Fruit fly (Drosophila melanogaster) whole organism, wandering third instar larva: ENCODE measurements around the gene CG31224.
A peak's percentile ranks its signal among the peaks of the same experiment; 100 is the strongest.

Experiments used
- Abd-B ChIP-seq: fragments of >200 bp; optimal IDR thresholded peaks from 2 replicates; lab custom pipeline; 2017; ENCODE audit warnings: missing biosample characterization, missing genetic modification characterization
- CG32264 ChIP-seq: fragments of 200-800 bp; sonication (Bioruptor generic); optimal IDR thresholded peaks from 2 replicates; lab custom pipeline; 2016; ENCODE audit warnings: missing biosample characterization, missing genetic modification characterization
- CG9705 ChIP-seq: fragments of 200-800 bp; sonication (Bioruptor generic); optimal IDR thresholded peaks from 2 replicates; lab custom pipeline; 2018; ENCODE audit warnings: missing biosample characterization, mild to moderate bottlenecking, missing genetic modification characterization
- CrebA ChIP-seq: fragments of 200-800 bp; sonication (Bioruptor generic); optimal IDR thresholded peaks from 2 replicates; lab custom pipeline; 2016; ENCODE audit warnings: missing biosample characterization, mild to moderate bottlenecking, missing genetic modification characterization, borderline replicate concordance
- Dfd ChIP-seq: fragments of >200 bp; optimal IDR thresholded peaks from 2 replicates; lab custom pipeline; 2017; ENCODE audit warnings: missing biosample characterization, missing genetic modification characterization
- Dif ChIP-seq: fragments of 200-275, 200-300 bp; sonication (Bioruptor generic); optimal IDR thresholded peaks from 2 replicates; lab custom pipeline; 2018; ENCODE audit warnings: missing biosample characterization, missing genetic modification characterization; ENCODE audit not compliant: partially characterized antibody
- HLH106 ChIP-seq: fragments of 200-800 bp; optimal IDR thresholded peaks from 3 replicates; lab custom pipeline; 2019; ENCODE audit warnings: missing biosample characterization, mild to moderate bottlenecking, missing genetic modification characterization, moderate library complexity
- Hnf4 ChIP-seq: fragments of 200-800 bp; sonication (Bioruptor generic); optimal IDR thresholded peaks from 2 replicates; lab custom pipeline; 2016; ENCODE audit warnings: missing biosample characterization, mild to moderate bottlenecking, missing genetic modification characterization
- Hr78 ChIP-seq: fragments of >200 bp; optimal IDR thresholded peaks from 2 replicates; lab custom pipeline; 2017; ENCODE audit warnings: missing biosample characterization, missing genetic modification characterization
- Hr83 ChIP-seq: fragments of 200-300 bp; sonication (Bioruptor generic); optimal IDR thresholded peaks from 2 replicates; lab custom pipeline; 2016; ENCODE audit warnings: missing biosample characterization, mild to moderate bottlenecking, missing genetic modification characterization, moderate library complexity; ENCODE audit not compliant: poor library complexity, severe bottlenecking
- Jra ChIP-seq: sonication (Bioruptor generic); optimal IDR thresholded peaks from 2 replicates; lab custom pipeline; 2016; ENCODE audit warnings: missing biosample characterization, missing genetic modification characterization
- Myc ChIP-seq: fragments of >200 bp; optimal IDR thresholded peaks from 2 replicates; lab custom pipeline; 2017
- N ChIP-seq: fragments of >200 bp; optimal IDR thresholded peaks from 2 replicates; lab custom pipeline; 2018; ENCODE audit warnings: missing biosample characterization, missing external identifiers, missing genetic modification characterization
- OdsH ChIP-seq: fragments of 200-800 bp; sonication (Bioruptor generic); optimal IDR thresholded peaks from 2 replicates; lab custom pipeline; 2016; ENCODE audit warnings: missing biosample characterization, mild to moderate bottlenecking, missing genetic modification characterization
- Rel ChIP-seq, 2 experiments: fragments of 200-800 bp; sonication (Bioruptor generic) in 1 of 2; optimal IDR thresholded peaks; 2 replicates in 1 of 2; 3 replicates in 1 of 2; lab custom pipeline; 2016 to 2019; ENCODE audit warnings: mild to moderate bottlenecking in 2 of 2, missing biosample characterization in 2 of 2, missing genetic modification characterization in 2 of 2, moderate library complexity in 1 of 2
- Sp1 ChIP-seq: fragments of 200-800 bp; sonication (Bioruptor generic); optimal IDR thresholded peaks from 3 replicates; lab custom pipeline; 2019; ENCODE audit warnings: missing biosample characterization, mild to moderate bottlenecking, missing genetic modification characterization, moderate library complexity
- Vsx2 ChIP-seq: fragments of 200-300, 225-300 bp; sonication (Bioruptor generic); optimal IDR thresholded peaks from 2 replicates; lab custom pipeline; 2018; ENCODE audit warnings: missing biosample characterization, missing genetic modification characterization; ENCODE audit not compliant: partially characterized antibody
- br ChIP-seq: fragments of 200-800 bp; sonication (Bioruptor generic); optimal IDR thresholded peaks from 2 replicates; lab custom pipeline; 2016; ENCODE audit warnings: missing biosample characterization, missing genetic modification characterization
- brk ChIP-seq: fragments of 200-800 bp; sonication (Bioruptor generic); optimal IDR thresholded peaks from 2 replicates; lab custom pipeline; 2016; ENCODE audit warnings: missing biosample characterization, mild to moderate bottlenecking, missing genetic modification characterization
- dl ChIP-seq, 2 experiments: fragments of 175-275, 200-275 bp in 1 of 2; fragments of 200-275 bp in 1 of 2; sonication (Bioruptor generic); optimal IDR thresholded peaks; lab custom pipeline; 2018; ENCODE audit warnings: mild to moderate bottlenecking in 2 of 2, missing biosample characterization in 2 of 2, missing genetic modification characterization in 2 of 2, moderate library complexity in 2 of 2; ENCODE audit not compliant: partially characterized antibody in 2 of 2, insufficient read depth in 1 of 2
- dmrt93B ChIP-seq: fragments of 200-800 bp; sonication (Bioruptor generic); optimal IDR thresholded peaks from 2 replicates; lab custom pipeline; 2018; ENCODE audit warnings: missing biosample characterization, mild to moderate bottlenecking, missing genetic modification characterization
- dsf ChIP-seq: sonication (Bioruptor generic); optimal IDR thresholded peaks from 2 replicates; lab custom pipeline; 2016; ENCODE audit warnings: missing biosample characterization, missing genetic modification characterization, borderline replicate concordance
- ey ChIP-seq: fragments of 200-800 bp; sonication (Bioruptor generic); optimal IDR thresholded peaks from 2 replicates; lab custom pipeline; 2016; ENCODE audit warnings: missing biosample characterization, missing genetic modification characterization
- foxo ChIP-seq, 2 experiments: fragments of 200-800 bp; sonication (Bioruptor generic); optimal IDR thresholded peaks; 2 replicates in 1 of 2; 3 replicates in 1 of 2; lab custom pipeline; 2016 to 2017; ENCODE audit warnings: missing biosample characterization in 2 of 2, missing genetic modification characterization in 2 of 2
- fru ChIP-seq: fragments of 200-800 bp; sonication (Bioruptor generic); optimal IDR thresholded peaks from 3 replicates; lab custom pipeline; 2016; ENCODE audit warnings: missing biosample characterization, mild to moderate bottlenecking, missing genetic modification characterization
- h ChIP-seq: fragments of 200-800 bp; sonication (Bioruptor generic); optimal IDR thresholded peaks from 3 replicates; lab custom pipeline; 2016; ENCODE audit warnings: missing biosample characterization, mild to moderate bottlenecking, missing genetic modification characterization
- jim ChIP-seq: fragments of 175-275, 200-325 bp; sonication (Bioruptor generic); optimal IDR thresholded peaks from 2 replicates; lab custom pipeline; 2016; ENCODE audit warnings: missing biosample characterization, mild to moderate bottlenecking, missing genetic modification characterization
- lola ChIP-seq: fragments of >200 bp; optimal IDR thresholded peaks from 2 replicates; lab custom pipeline; 2017; ENCODE audit warnings: missing biosample characterization, missing genetic modification characterization
- pan ChIP-seq: fragments of >200 bp; optimal IDR thresholded peaks from 2 replicates; lab custom pipeline; 2017
- psq ChIP-seq: fragments of 200-800 bp; sonication (Bioruptor generic); optimal IDR thresholded peaks from 3 replicates; lab custom pipeline; 2017; ENCODE audit warnings: missing biosample characterization, mild to moderate bottlenecking, missing genetic modification characterization, moderate library complexity
- sv ChIP-seq: fragments of 200-800 bp; sonication (Bioruptor generic); optimal IDR thresholded peaks from 3 replicates; lab custom pipeline; 2016; ENCODE audit warnings: missing biosample characterization, missing genetic modification characterization
- tai ChIP-seq: sonication (Bioruptor generic); optimal IDR thresholded peaks from 2 replicates; lab custom pipeline; 2016; ENCODE audit warnings: missing biosample characterization, missing genetic modification characterization
- usp ChIP-seq: fragments of >200 bp; optimal IDR thresholded peaks from 2 replicates; lab custom pipeline; 2017; ENCODE audit warnings: missing biosample characterization, missing genetic modification characterization
- woc ChIP-seq: sonication (Bioruptor generic); optimal IDR thresholded peaks from 2 replicates; lab custom pipeline; 2016; ENCODE audit warnings: missing biosample characterization, mild to moderate bottlenecking, missing genetic modification characterization

Gene CG31224

DNA sequence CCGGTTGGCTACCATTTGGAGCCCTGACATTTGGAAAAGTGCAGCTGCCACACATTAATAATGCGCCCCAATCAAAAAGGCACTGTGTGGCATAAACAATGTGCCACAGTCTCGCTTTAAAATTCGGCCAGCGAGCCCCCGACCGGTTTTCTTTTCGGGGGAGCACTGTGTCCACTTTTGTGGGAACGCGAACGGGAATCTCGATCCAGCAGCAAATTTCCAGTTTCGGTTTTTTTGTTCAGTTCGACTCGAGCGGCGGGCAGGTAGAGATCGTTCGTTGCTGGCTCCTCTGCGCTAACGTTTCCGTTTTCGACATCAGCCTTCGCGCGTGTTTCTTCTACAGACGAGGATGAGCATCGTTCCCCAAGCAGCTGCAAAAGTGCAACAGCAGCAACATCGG, 10.0 kb upstream of the CG31224 start, which contains the start of gene CG7702:
Gene CG7702, plus strand, starts transcription at position 239 of the 400 bp plus-strand sequence.
- TF ChIP-seq br (GFP tag; lab: Kevin White, UChicago) (peak; percentile 1), dmrt93B (no peak), pan (lab: Kevin White, UChicago) (no peak), dl (GFP tag; optimal IDR thresholded peaks at IDR 0.05; lab: Kevin White, UChicago; ENCODE audit: insufficient read depth in 1 of 2, partially characterized antibody in 2 of 2) (no peak), jim (peak; percentile 86), Jra (GFP tag; lab: Kevin White, UChicago) (no peak), CG32264 (GFP tag; lab: Kevin White, UChicago) (no peak), lola (GFP tag; lab: Kevin White, UChicago) (no peak), Hr78 (GFP tag; lab: Kevin White, UChicago) (no peak), Vsx2 (GFP tag; lab: Kevin White, UChicago) (peak; percentile 75), Abd-B (GFP tag; lab: Kevin White, UChicago) (no peak), fru (no peak), brk (GFP tag; lab: Kevin White, UChicago) (no peak), usp (GFP tag; lab: Kevin White, UChicago) (no peak), Dif (GFP tag; lab: Kevin White, UChicago) (peak; percentile 30), Rel (GFP tag; optimal IDR thresholded peaks at IDR 0.05; lab: Kevin White, UChicago) (peak; percentile 22), Rel (tag; optimal IDR thresholded peaks at IDR 0.05; lab: Kevin White, UChicago) (peak; percentile 75), CG9705 (GFP tag; lab: Kevin White, UChicago) (no peak), N (GFP tag; lab: Kevin White, UChicago) (no peak), Hr83 (GFP tag; lab: Kevin White, UChicago) (peak; percentile 5), woc (no peak), OdsH (GFP tag; lab: Kevin White, UChicago) (no peak), Myc (no peak), dsf (GFP tag; lab: Kevin White, UChicago) (no peak), sv (no peak), Hnf4 (GFP tag; lab: Kevin White, UChicago) (no peak), h (no peak), CrebA (GFP tag; lab: Kevin White, UChicago) (no peak), psq (GFP tag; lab: Kevin White, UChicago) (no peak), foxo (GFP tag; optimal IDR thresholded peaks at IDR 0.05; lab: Kevin White, UChicago) (no peak)

DNA sequence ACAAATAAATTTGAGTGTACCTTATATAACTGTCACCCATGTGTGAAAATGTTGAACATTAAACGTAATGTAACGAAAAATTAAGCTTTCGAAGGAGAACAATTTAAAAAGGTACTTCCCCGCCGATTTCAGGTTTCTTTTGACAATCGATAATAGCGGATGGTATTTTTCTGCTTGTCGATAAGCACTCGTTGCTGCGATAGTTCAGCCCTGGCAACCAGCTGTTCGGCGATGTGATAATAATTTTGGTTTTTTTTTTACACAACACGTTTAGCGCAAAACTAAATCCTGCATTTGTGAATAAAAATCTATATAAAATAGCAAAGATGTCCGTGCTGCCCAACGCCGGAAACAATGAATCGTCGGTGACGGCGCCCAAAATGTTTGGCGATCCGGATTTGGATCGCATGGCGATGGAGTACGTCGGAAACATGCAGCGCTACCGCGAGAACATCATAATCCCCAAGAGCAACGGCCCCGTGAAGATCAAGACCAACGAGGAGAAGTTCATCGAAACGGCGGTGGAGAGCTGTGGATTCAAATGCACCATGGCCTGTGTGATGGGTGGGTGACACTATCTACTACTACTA, 8.6 kb upstream of the CG31224 start, which contains the start of gene CG31229:
Gene CG31229, plus strand, starts transcription at position 194 of the 590 bp plus-strand sequence.
- no peak for TF ChIP-seq tai (GFP tag; lab: Kevin White, UChicago)
- no peak for TF ChIP-seq Rel (GFP tag; optimal IDR thresholded peaks at IDR 0.05; lab: Kevin White, UChicago)
- TF ChIP-seq Rel (tag; optimal IDR thresholded peaks at IDR 0.05; lab: Kevin White, UChicago): peak; percentile 98

DNA sequence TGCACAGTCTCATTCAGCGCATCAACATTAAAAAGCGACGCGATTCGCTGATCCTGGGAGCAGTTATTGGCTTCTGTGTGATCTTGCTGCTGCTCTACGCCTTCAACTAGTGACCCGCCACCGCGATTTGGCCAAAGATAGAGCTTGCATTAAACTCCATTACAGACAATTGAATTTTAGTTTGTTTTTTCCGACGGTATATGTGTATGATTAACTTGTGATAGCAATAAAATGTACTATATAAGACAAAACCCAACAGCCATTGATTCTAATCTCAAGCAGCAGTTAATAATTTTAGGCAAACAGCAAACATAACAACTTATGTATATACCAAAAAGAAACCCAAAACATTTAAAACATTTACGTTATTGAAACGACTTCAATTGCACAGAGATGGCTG, 6.0 kb upstream of the CG31224 start, which contains the start of gene CG31231:
Gene CG31231, plus strand, starts transcription at position 301 of the 400 bp plus-strand sequence.
- no peak for TF ChIP-seq OdsH (GFP tag; lab: Kevin White, UChicago)
- TF ChIP-seq CrebA (GFP tag; lab: Kevin White, UChicago): no peak
- TF ChIP-seq Jra (GFP tag; lab: Kevin White, UChicago): no peak
- TF ChIP-seq Dfd (GFP tag; lab: Kevin White, UChicago): no peak
- no peak for TF ChIP-seq dsf (GFP tag; lab: Kevin White, UChicago)
- TF ChIP-seq h: no peak
- no peak for TF ChIP-seq tai (GFP tag; lab: Kevin White, UChicago)
- TF ChIP-seq brk (GFP tag; lab: Kevin White, UChicago): no peak
- TF ChIP-seq ey (GFP tag; lab: Kevin White, UChicago): no peak
- TF ChIP-seq fru: no peak
- no peak for TF ChIP-seq HLH106
- TF ChIP-seq Dif (GFP tag; lab: Kevin White, UChicago): no peak
- no peak for TF ChIP-seq Sp1
- no peak for TF ChIP-seq CG32264 (GFP tag; lab: Kevin White, UChicago)
- TF ChIP-seq, all 38 proteins: peak for 0
